Fruit fly (Drosophila melanogaster) whole organism, embryonic: ENCODE results near the gene Nckx30C.

ENCODE experiments used
- Ada2b ChIP-seq: fragments of 200-800 bp; sonication (Bioruptor generic); IDR thresholded peaks from 2 replicates; pipeline ENCODE4 v1.3.6; 2022; ENCODE audit warnings: missing biosample characterization, missing genetic modification characterization
- Atf6 ChIP-seq: fragments of 200-800 bp; sonication (Bioruptor generic); IDR thresholded peaks from 2 replicates; pipeline ENCODE4 v1.3.6; 2022; ENCODE audit warnings: missing biosample characterization, missing genetic modification characterization
- BEAF-32 ChIP-seq: fragments of 200-800 bp; sonication (Bioruptor generic); optimal IDR thresholded peaks from 3 replicates; lab custom pipeline; 2017; ENCODE audit warnings: missing biosample characterization, missing genetic modification characterization, mild to moderate bottlenecking, moderate library complexity, missing genetic modification reagents
- Bgb ChIP-seq: fragments of 200-800 bp; sonication (Bioruptor generic); IDR thresholded peaks from 2 replicates; pipeline ENCODE4 v1.3.6; 2022; ENCODE audit warnings: missing biosample characterization, missing genetic modification characterization; ENCODE audit not compliant: partially characterized antibody
- CG11560 ChIP-seq: fragments of 200-800 bp; sonication (Bioruptor generic); IDR thresholded peaks from 3 replicates; pipeline ENCODE4 v1.3.6; 2022; ENCODE audit warnings: missing biosample characterization, missing genetic modification characterization
- CG12299 ChIP-seq: fragments of 200-800 bp; sonication (Bioruptor generic); optimal IDR thresholded peaks from 2 replicates; lab custom pipeline; 2018; ENCODE audit warnings: missing biosample characterization, mild to moderate bottlenecking, missing genetic modification characterization
- CG12769 ChIP-seq: fragments of 200-800 bp; sonication (Bioruptor generic); optimal IDR thresholded peaks from 2 replicates; lab custom pipeline; 2019; ENCODE audit warnings: missing biosample characterization, mild to moderate bottlenecking, missing genetic modification characterization, moderate library complexity
- CG12942 ChIP-seq: fragments of 200-800 bp; sonication (Bioruptor generic); optimal IDR thresholded peaks from 3 replicates; lab custom pipeline; 2016; ENCODE audit warnings: missing biosample characterization, missing genetic modification characterization
- CG14667 ChIP-seq: fragments of 200-800 bp; sonication (Bioruptor generic); IDR thresholded peaks from 2 replicates; pipeline ENCODE4 v1.3.6; 2022; ENCODE audit warnings: missing biosample characterization, missing genetic modification characterization
- CG14710 ChIP-seq: fragments of 200-800 bp; sonication (Bioruptor generic); optimal IDR thresholded peaks from 3 replicates; lab custom pipeline; 2019; ENCODE audit warnings: missing biosample characterization, mild to moderate bottlenecking, missing genetic modification characterization, moderate library complexity
- CG15269 ChIP-seq: fragments of 200-800 bp; sonication (Bioruptor generic); optimal IDR thresholded peaks from 2 replicates; lab custom pipeline; 2018; ENCODE audit warnings: missing biosample characterization, mild to moderate bottlenecking, missing genetic modification characterization, moderate library complexity
- CG1603 ChIP-seq: fragments of 200-800 bp; sonication (Bioruptor generic); optimal IDR thresholded peaks from 2 replicates; lab custom pipeline; 2019; ENCODE audit warnings: missing biosample characterization, mild to moderate bottlenecking, missing genetic modification characterization, moderate library complexity
- CG1647 ChIP-seq: fragments of 200-800 bp; sonication (Bioruptor generic); optimal IDR thresholded peaks from 3 replicates; lab custom pipeline; 2016; ENCODE audit warnings: missing biosample characterization, missing genetic modification characterization
- CG18476 ChIP-seq: fragments of 200-800 bp; sonication (Bioruptor generic); optimal IDR thresholded peaks from 2 replicates; lab custom pipeline; 2016; ENCODE audit warnings: missing biosample characterization, mild to moderate bottlenecking, missing genetic modification characterization
- CG18764 ChIP-seq: fragments of 200-800 bp; sonication (Bioruptor generic); optimal IDR thresholded peaks from 3 replicates; lab custom pipeline; 2016; ENCODE audit warnings: missing biosample characterization, missing genetic modification characterization
- CG32532 ChIP-seq: fragments of 200-800 bp; sonication (Bioruptor generic); IDR thresholded peaks from 2 replicates; pipeline ENCODE4 v1.3.6; 2022; ENCODE audit warnings: missing biosample characterization, missing genetic modification characterization
- CG3281 ChIP-seq: fragments of 200-800 bp; sonication (Bioruptor generic); optimal IDR thresholded peaks from 3 replicates; lab custom pipeline; 2017; ENCODE audit warnings: missing biosample characterization, mild to moderate bottlenecking, missing genetic modification characterization
- CG34376 ChIP-seq: fragments of 200-800 bp; sonication (Bioruptor generic); optimal IDR thresholded peaks from 2 replicates; lab custom pipeline; 2018; ENCODE audit warnings: missing biosample characterization, mild to moderate bottlenecking, missing genetic modification characterization
- CG4328 ChIP-seq: fragments of 200-800 bp; sonication (Bioruptor generic); optimal IDR thresholded peaks from 3 replicates; lab custom pipeline; 2017; ENCODE audit warnings: missing biosample characterization, missing genetic modification reagents, missing genetic modification characterization
- CG7745 ChIP-seq: fragments of 200-800 bp; sonication (Bioruptor generic); optimal IDR thresholded peaks from 2 replicates; lab custom pipeline; 2018; ENCODE audit warnings: missing biosample characterization, mild to moderate bottlenecking, missing genetic modification characterization, moderate library complexity
- CG8388 ChIP-seq: fragments of 200-800 bp; sonication (Bioruptor generic); optimal IDR thresholded peaks from 2 replicates; lab custom pipeline; 2019; ENCODE audit warnings: missing biosample characterization, mild to moderate bottlenecking, missing genetic modification characterization, moderate library complexity
- Dll ChIP-seq: fragments of 200-800 bp; sonication (Bioruptor generic); IDR thresholded peaks from 4 replicates; pipeline ENCODE4 v1.3.6; 2022; ENCODE audit warnings: missing biosample characterization, missing genetic modification characterization; ENCODE audit not compliant: partially characterized antibody
- Ets65A ChIP-seq: fragments of 200-800 bp; sonication (Bioruptor generic); peaks from one replicate; lab custom pipeline; 2016; ENCODE audit warnings: missing biosample characterization, missing genetic modification characterization
- HmgD ChIP-seq: fragments of 200-800 bp; sonication (Bioruptor generic); optimal IDR thresholded peaks from 3 replicates; lab custom pipeline; 2016; ENCODE audit warnings: missing biosample characterization, missing genetic modification characterization
- Med ChIP-seq: fragments of 200-800 bp; sonication (Bioruptor generic); peaks from one replicate; lab custom pipeline; 2016; ENCODE audit warnings: missing biosample characterization, missing genetic modification characterization, mild to moderate bottlenecking, inconsistent platforms, moderate library complexity
- Optix ChIP-seq: fragments of 200-800 bp; sonication (Bioruptor generic); IDR thresholded peaks from 3 replicates; pipeline ENCODE4 v1.3.6; 2022; ENCODE audit warnings: missing biosample characterization, missing genetic modification characterization
- Sin3A ChIP-seq: fragments of >200 bp; optimal IDR thresholded peaks from 2 replicates; lab custom pipeline; 2018
- Sox100B ChIP-seq: fragments of 200-800 bp; sonication (Bioruptor generic); optimal IDR thresholded peaks from 3 replicates; lab custom pipeline; 2018; ENCODE audit warnings: missing biosample characterization, mild to moderate bottlenecking, missing genetic modification characterization
- Stat92E ChIP-seq, 3 experiments: fragments of >200 bp in 2 of 3; fragments of 200-800 bp in 1 of 3; sonication (Bioruptor generic) in 1 of 3; optimal IDR thresholded peaks; 2 replicates each; lab custom pipeline; 2017 to 2019; ENCODE audit warnings: missing biosample characterization in 3 of 3, missing genetic modification characterization in 3 of 3, mild to moderate bottlenecking in 1 of 3, moderate library complexity in 1 of 3
- aop ChIP-seq: fragments of 200-800 bp; sonication (Bioruptor generic); IDR thresholded peaks from 2 replicates; pipeline ENCODE4 v1.3.6; 2022; ENCODE audit warnings: missing biosample characterization, missing genetic modification characterization
- cas ChIP-seq: fragments of 200-800 bp; sonication (Bioruptor generic); IDR thresholded peaks from 2 replicates; pipeline ENCODE4 v1.3.6; 2022; ENCODE audit warnings: missing biosample characterization, missing genetic modification characterization
- dmrt99B ChIP-seq: fragments of 200-800 bp; sonication (Bioruptor generic); optimal IDR thresholded peaks from 2 replicates; lab custom pipeline; 2018; ENCODE audit warnings: missing biosample characterization, mild to moderate bottlenecking, missing genetic modification characterization, moderate library complexity
- fu2 ChIP-seq: fragments of 200-800 bp; sonication (Bioruptor generic); optimal IDR thresholded peaks from 2 replicates; lab custom pipeline; 2016; ENCODE audit warnings: missing biosample characterization, missing genetic modification characterization
- gce ChIP-seq: fragments of 200-800 bp; sonication (Bioruptor generic); IDR thresholded peaks from 3 replicates; pipeline ENCODE4 v1.3.6; 2022; ENCODE audit warnings: missing biosample characterization, missing genetic modification characterization
- gsb ChIP-seq: fragments of 200-800 bp; sonication (Bioruptor generic); IDR thresholded peaks from 2 replicates; pipeline ENCODE4 v1.3.6; 2022; ENCODE audit warnings: missing biosample characterization, missing genetic modification characterization
- kah ChIP-seq: fragments of 200-800 bp; sonication (Bioruptor generic); optimal IDR thresholded peaks from 2 replicates; lab custom pipeline; 2018; ENCODE audit warnings: missing biosample characterization, mild to moderate bottlenecking, missing genetic modification characterization
- lola ChIP-seq, 3 experiments: fragments of >200 bp in 2 of 3; fragments of 200-800 bp in 1 of 3; sonication (Bioruptor generic) in 1 of 3; optimal IDR thresholded peaks; 2 replicates each; lab custom pipeline; 2017 to 2019; ENCODE audit warnings: missing biosample characterization in 3 of 3, missing genetic modification characterization in 3 of 3, mild to moderate bottlenecking in 1 of 3, moderate library complexity in 1 of 3
- mirr ChIP-seq: fragments of 200-800 bp; sonication (Bioruptor generic); optimal IDR thresholded peaks from 3 replicates; lab custom pipeline; 2018; ENCODE audit warnings: missing biosample characterization, mild to moderate bottlenecking, missing genetic modification characterization
- mld ChIP-seq: fragments of 200-800 bp; sonication (Bioruptor generic); IDR thresholded peaks from 3 replicates; pipeline ENCODE4 v1.3.6; 2022; ENCODE audit warnings: missing biosample characterization, missing genetic modification characterization; ENCODE audit not compliant: partially characterized antibody
- nau ChIP-seq: fragments of 200-800 bp; sonication (Bioruptor generic); optimal IDR thresholded peaks from 3 replicates; lab custom pipeline; 2017; ENCODE audit warnings: missing biosample characterization, mild to moderate bottlenecking, missing genetic modification characterization, missing genetic modification reagents
- nmo ChIP-seq: fragments of 200-800 bp; sonication (Bioruptor generic); optimal IDR thresholded peaks from 2 replicates; lab custom pipeline; 2018; ENCODE audit warnings: missing biosample characterization, mild to moderate bottlenecking, missing genetic modification characterization, moderate library complexity
- nom ChIP-seq: fragments of 200-800 bp; sonication (Bioruptor generic); optimal IDR thresholded peaks from 2 replicates; lab custom pipeline; 2017; ENCODE audit warnings: missing biosample characterization, missing genetic modification characterization, mild to moderate bottlenecking, moderate library complexity, missing genetic modification reagents
- ro ChIP-seq: fragments of 200-800 bp; sonication (Bioruptor generic); IDR thresholded peaks from 2 replicates; pipeline ENCODE4 v1.3.6; 2022; ENCODE audit warnings: missing biosample characterization, missing genetic modification characterization
- sd ChIP-seq: fragments of 200-800 bp; sonication (Bioruptor generic); optimal IDR thresholded peaks from 3 replicates; lab custom pipeline; 2018; ENCODE audit warnings: missing biosample characterization, mild to moderate bottlenecking, missing genetic modification characterization, moderate library complexity
- seq ChIP-seq: fragments of 200-800 bp; sonication (Bioruptor generic); IDR thresholded peaks from 2 replicates; pipeline ENCODE4 v1.3.6; 2022; ENCODE audit warnings: missing biosample characterization, missing genetic modification characterization
- sr ChIP-seq: fragments of 200-800 bp; sonication (Bioruptor generic); IDR thresholded peaks from 3 replicates; pipeline ENCODE4 v1.3.6; 2022; ENCODE audit warnings: missing biosample characterization, missing genetic modification characterization
- ssp ChIP-seq: fragments of 200-800 bp; sonication (Bioruptor generic); IDR thresholded peaks from 2 replicates; pipeline ENCODE4 v1.3.6; 2022; ENCODE audit warnings: missing biosample characterization, missing genetic modification characterization
- stc ChIP-seq: fragments of 200-800 bp; sonication (Bioruptor generic); IDR thresholded peaks from 2 replicates; pipeline ENCODE4 v1.3.6; 2022; ENCODE audit warnings: missing biosample characterization, missing genetic modification characterization
- trh ChIP-seq: fragments of 200-800 bp; sonication (Bioruptor generic); optimal IDR thresholded peaks from 2 replicates; lab custom pipeline; 2016; ENCODE audit warnings: missing biosample characterization, missing genetic modification characterization
- usp ChIP-seq: fragments of >200 bp; optimal IDR thresholded peaks from 2 replicates; lab custom pipeline; 2017; ENCODE audit warnings: missing biosample characterization, missing genetic modification characterization
- zen ChIP-seq: fragments of 200-800 bp; sonication (Bioruptor generic); optimal IDR thresholded peaks from 3 replicates; lab custom pipeline; 2018; ENCODE audit warnings: missing biosample characterization, mild to moderate bottlenecking, missing genetic modification characterization, moderate library complexity

The Nckx30C gene

DNA sequence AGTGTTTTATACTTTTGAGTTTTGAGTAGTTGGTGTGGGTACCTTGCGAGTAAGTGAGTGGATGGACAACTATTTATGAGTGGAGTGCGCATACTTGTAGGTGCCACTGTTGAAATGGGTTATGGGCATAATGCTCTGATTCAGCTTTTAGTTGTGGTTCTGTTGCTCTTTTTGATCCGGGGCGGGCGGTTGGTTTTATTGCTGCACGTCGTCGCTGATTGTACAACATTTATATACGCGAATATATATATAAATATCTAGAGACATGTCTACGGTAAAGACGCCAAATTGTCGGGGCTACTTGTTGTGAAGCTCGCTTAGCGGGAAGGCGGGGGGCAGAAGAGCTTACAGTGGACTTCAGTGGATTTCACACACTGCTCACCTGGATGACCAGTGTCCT lies 62.2 kb downstream of the Nckx30C start:
- TF ChIP-seq BEAF-32 (GFP tag; lab: Kevin White, UChicago) (no peak), trh (GFP tag; lab: Kevin White, UChicago) (no peak), aop (GFP tag; lab: Robert Waterston, UW) (no peak), CG12299 (tag; lab: Kevin White, UChicago) (no peak), Med (peak; percentile 33), mirr (no peak), Ets65A (peak; percentile 28), nom (peak; percentile 18), Sox100B (no peak), gsb (GFP tag; lab: Robert Waterston, UW) (0 out of 2 replicates have a peak, but pooled peaks have one; percentile 26), dmrt99B (tag; lab: Kevin White, UChicago) (no peak), seq (GFP tag; lab: Robert Waterston, UW) (0 out of 2 replicates have a peak, but pooled peaks have one; percentile 13), CG11560 (tag; lab: Robert Waterston, UW) (no peak), HmgD (GFP tag; lab: Kevin White, UChicago) (no peak), CG8388 (GFP tag; lab: Kevin White, UChicago) (peak; percentile 74), CG32532 (GFP tag; lab: Robert Waterston, UW) (no peak)
- TF ChIP-seq, all 482 proteins: peak for 6

dm6 chr2L:9679789-9680188 lies 66.5 kb downstream of the Nckx30C start:
- TF ChIP-seq lola (GFP tag; optimal IDR thresholded peaks at IDR 0.05; lab: Kevin White, UChicago) (no peak), CG3281 (GFP tag; lab: Kevin White, UChicago) (no peak), usp (GFP tag; lab: Kevin White, UChicago) (no peak), CG7745 (no peak), nmo (GFP tag; lab: Kevin White, UChicago) (no peak), CG18476 (GFP tag; lab: Kevin White, UChicago) (no peak), sd (tag; lab: Kevin White, UChicago) (peak; percentile 92), fu2 (GFP tag; lab: Kevin White, UChicago) (no peak), CG14667 (GFP tag; lab: Robert Waterston, UW) (no peak), CG12942 (GFP tag; lab: Kevin White, UChicago) (no peak), gce (GFP tag; lab: Robert Waterston, UW) (no peak), CG4328 (GFP tag; lab: Kevin White, UChicago) (peak; percentile 12), CG34376 (GFP tag; lab: Kevin White, UChicago) (no peak), CG12769 (tag; lab: Kevin White, UChicago) (peak; percentile 24), Dll (GFP tag; lab: Robert Waterston, UW) (no peak), ro (GFP tag; lab: Robert Waterston, UW) (no peak), zen (tag; lab: Kevin White, UChicago) (no peak), mld (GFP tag; lab: Robert Waterston, UW) (0 out of 3 replicates have a peak, but pooled peaks have one; percentile 25), ssp (GFP tag; lab: Robert Waterston, UW) (no peak), Sin3A (lab: Kevin White, UChicago) (no peak), kah (GFP tag; lab: Kevin White, UChicago) (no peak), Stat92E (GFP tag; optimal IDR thresholded peaks at IDR 0.05; lab: Kevin White, UChicago) (no peak), Bgb (GFP tag; lab: Robert Waterston, UW) (no peak), CG1603 (tag; lab: Kevin White, UChicago) (no peak), CG18764 (GFP tag; lab: Kevin White, UChicago) (no peak), nau (GFP tag; lab: Kevin White, UChicago) (peak; percentile 70), stc (GFP tag; lab: Robert Waterston, UW) (no peak), CG14710 (tag; lab: Kevin White, UChicago) (no peak), Atf6 (GFP tag; lab: Robert Waterston, UW) (no peak), CG1647 (GFP tag; lab: Kevin White, UChicago) (no peak), cas (GFP tag; lab: Robert Waterston, UW) (no peak), Optix (GFP tag; lab: Robert Waterston, UW) (no peak), sr (peak; percentile 79; the same call in 2 of the 3 replicates), Ada2b (GFP tag; lab: Robert Waterston, UW) (no peak), CG15269 (no peak)
